Fruit fly (Drosophila melanogaster): ENCODE measurements around the gene RpL34a.

The RpL34a gene

DNA sequence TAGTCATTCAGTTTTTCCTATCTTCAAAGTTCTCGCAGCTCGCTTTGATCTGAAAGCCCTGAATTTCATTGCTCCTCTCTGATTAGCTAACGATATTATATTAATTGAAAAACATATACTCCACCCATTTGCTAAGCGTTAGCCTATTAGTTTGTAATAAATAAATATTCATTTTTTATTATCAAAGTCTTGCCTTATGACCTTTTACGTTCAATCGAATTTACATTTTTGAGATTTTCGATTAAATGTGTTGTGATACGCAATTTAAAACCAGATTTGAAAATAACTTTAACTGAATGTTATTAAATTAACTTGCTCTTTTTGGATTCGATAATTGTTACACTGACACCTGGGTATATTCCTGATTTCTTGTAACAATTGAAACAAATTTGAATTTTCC, 3.8 kb upstream of the RpL34a start, which contains the start of gene CG14551:
Gene CG14551 (minus strand): TSS at position 101 of the 400 bp plus-strand sequence.
- TF ChIP-seq CG10348 (GFP tag; IDR thresholded peaks at IDR 0.05) (no peak), CG4496 (GFP tag; IDR thresholded peaks at IDR 0.05) (no peak), CG9948 (tag; optimal IDR thresholded peaks at IDR 0.05) (no peak), Snoo (tag; optimal IDR thresholded peaks at IDR 0.05) (no peak), CG32121 (GFP tag; IDR thresholded peaks at IDR 0.05) (no peak), Pif1B (GFP tag; optimal IDR thresholded peaks at IDR 0.05) (no peak), CG17806 (tag; optimal IDR thresholded peaks at IDR 0.05) (no peak), Pif1A (GFP tag; optimal IDR thresholded peaks at IDR 0.05) (no peak), CG15710 (tag; optimal IDR thresholded peaks at IDR 0.05) (no peak)

DNA sequence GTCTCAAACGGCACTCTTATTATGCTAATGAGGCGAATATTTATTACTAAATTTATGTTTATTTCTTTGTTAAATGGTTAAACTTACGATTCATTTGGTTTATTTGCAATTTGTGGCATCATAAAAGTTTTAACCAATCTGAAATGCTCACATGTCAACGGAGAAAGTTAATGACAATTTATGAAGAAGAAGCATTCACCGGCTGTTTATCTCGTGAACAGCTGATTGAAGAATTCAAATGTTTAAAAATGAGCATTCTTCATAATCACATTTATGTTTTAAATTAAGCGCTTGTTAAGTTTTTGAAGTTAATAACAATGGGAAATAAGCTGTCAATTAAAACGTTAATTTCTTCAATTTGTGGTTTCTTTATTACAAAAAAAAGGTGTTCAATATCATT, 1.0 kb downstream of the RpL34a start, which contains the start of the genes PIG-P and Tcs6:
Gene PIG-P (minus strand): TSS at position 158 of the 400 bp plus-strand sequence.
Gene Tcs6 (minus strand): TSS at position 158 of the 400 bp plus-strand sequence.
- TF ChIP-seq Ets98B (GFP tag; IDR thresholded peaks at IDR 0.05) (no peak), CG32121 (GFP tag; IDR thresholded peaks at IDR 0.05) (no peak), D1 (tag; optimal IDR thresholded peaks at IDR 0.05) (no peak), CG8301 (tag; optimal IDR thresholded peaks at IDR 0.05) (no peak), CG17806 (tag; optimal IDR thresholded peaks at IDR 0.05) (no peak), CG4496 (GFP tag; IDR thresholded peaks at IDR 0.05) (no peak), rn (GFP tag; IDR thresholded peaks at IDR 0.05) (no peak), CG10348 (GFP tag; IDR thresholded peaks at IDR 0.05) (no peak), CG13204 (GFP tag; optimal IDR thresholded peaks at IDR 0.05) (no peak), Snoo (tag; optimal IDR thresholded peaks at IDR 0.05) (no peak), CG12605 (GFP tag; IDR thresholded peaks at IDR 0.05) (no peak), Pif1A (GFP tag; optimal IDR thresholded peaks at IDR 0.05) (no peak), EcR (GFP tag; optimal IDR thresholded peaks at IDR 0.05) (no peak), fd96Ca (GFP tag; IDR thresholded peaks at IDR 0.05) (no peak), CG8159 (tag; optimal IDR thresholded peaks at IDR 0.05) (no peak), Pif1B (GFP tag; optimal IDR thresholded peaks at IDR 0.05) (no peak)

DNA sequence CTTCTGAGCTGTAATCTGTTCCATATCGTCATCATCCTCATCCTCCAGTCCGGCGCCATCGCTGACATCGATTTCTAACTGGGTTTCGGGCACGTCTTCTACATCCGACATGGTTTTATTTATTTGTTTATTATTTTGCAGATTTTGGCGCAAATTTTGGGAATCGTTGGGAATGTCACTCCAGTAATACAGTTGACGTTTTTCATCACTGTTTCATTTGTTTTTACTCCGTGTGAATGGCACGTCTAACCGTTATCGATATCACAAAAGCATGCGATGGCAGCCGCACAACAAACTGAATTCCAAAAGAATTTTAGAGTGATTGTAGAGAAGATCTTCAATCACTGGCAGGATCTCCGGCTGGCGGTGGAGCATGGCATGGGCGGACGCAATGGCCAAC, 2.7 kb downstream of the RpL34a start, which contains the start of the genes Sld5 and CG14543:
Gene Sld5 (minus strand): TSS at position 167 of the 400 bp plus-strand sequence.
Gene CG14543 (plus strand): TSS at position 250 of the 400 bp plus-strand sequence.
- TF ChIP-seq Snoo (tag; optimal IDR thresholded peaks at IDR 0.05) (no peak), D1 (tag; optimal IDR thresholded peaks at IDR 0.05) (no peak), CG10348 (GFP tag; IDR thresholded peaks at IDR 0.05) (no peak), Pif1B (GFP tag; optimal IDR thresholded peaks at IDR 0.05) (no peak), gl (tag; optimal IDR thresholded peaks at IDR 0.05) (no peak), Ets98B (GFP tag; IDR thresholded peaks at IDR 0.05) (no peak)

DNA sequence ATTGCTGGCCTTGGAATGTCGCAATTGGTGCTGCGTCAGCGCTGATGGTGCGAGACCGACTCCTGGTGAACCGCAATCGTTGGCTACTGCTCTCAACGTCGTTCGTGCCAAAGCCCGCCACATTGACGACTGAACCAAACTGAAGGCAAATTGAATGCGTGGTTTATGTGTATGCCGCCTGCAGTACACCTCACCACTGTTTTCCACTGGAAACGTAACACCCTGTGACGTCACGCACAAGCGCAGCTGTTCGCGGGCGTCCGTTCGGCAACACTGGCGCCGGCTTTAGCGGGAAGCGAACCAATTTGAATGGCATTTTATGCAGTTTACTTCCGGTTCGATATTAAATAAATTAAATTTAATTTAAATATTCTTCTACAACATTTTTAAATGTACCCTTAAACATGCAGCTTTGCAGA, 3.8 kb downstream of the RpL34a start, which contains the start of gene Cmpk:
Gene Cmpk (minus strand): TSS at position 225 of the 419 bp plus-strand sequence.
- peak; percentile 33 for TF ChIP-seq CG15710 (tag; optimal IDR thresholded peaks at IDR 0.05)
- peak; percentile 83 for TF ChIP-seq Snoo (tag; optimal IDR thresholded peaks at IDR 0.05)
- TF ChIP-seq CG8301 (tag; optimal IDR thresholded peaks at IDR 0.05) = no peak
- TF ChIP-seq CG8159 (tag; optimal IDR thresholded peaks at IDR 0.05) = peak; percentile 47
- no peak; the same call in 2 of the 3 replicates for TF ChIP-seq fd96Ca (GFP tag; IDR thresholded peaks at IDR 0.05)
- TF ChIP-seq CG34367 (tag; optimal IDR thresholded peaks at IDR 0.05) = peak; percentile 14
- TF ChIP-seq CG13204 (GFP tag; optimal IDR thresholded peaks at IDR 0.05) = no peak
- no peak for TF ChIP-seq rn (GFP tag; IDR thresholded peaks at IDR 0.05)
- TF ChIP-seq CG17806 (tag; optimal IDR thresholded peaks at IDR 0.05) = no peak
- TF ChIP-seq Ets98B (GFP tag; IDR thresholded peaks at IDR 0.05) = peak; percentile 70
- peak; percentile 66 for TF ChIP-seq EcR (GFP tag; optimal IDR thresholded peaks at IDR 0.05)
- TF ChIP-seq CG4496 (GFP tag; IDR thresholded peaks at IDR 0.05) = peak; percentile 59; the same call in 1 of the 3 replicates
- peak; percentile 64 for TF ChIP-seq CG32121 (GFP tag; IDR thresholded peaks at IDR 0.05)
- TF ChIP-seq CG10348 (GFP tag; IDR thresholded peaks at IDR 0.05) = no peak
- TF ChIP-seq CG9948 (tag; optimal IDR thresholded peaks at IDR 0.05) = peak; percentile 1
- TF ChIP-seq Pif1A (GFP tag; optimal IDR thresholded peaks at IDR 0.05) = no peak
- TF ChIP-seq gl (tag; optimal IDR thresholded peaks at IDR 0.05) = peak; percentile 47
- TF ChIP-seq D1 (tag; optimal IDR thresholded peaks at IDR 0.05) = no peak
- peak; percentile 53; the same call in 1 of the 2 replicates for TF ChIP-seq CG12605 (GFP tag; IDR thresholded peaks at IDR 0.05)
- no peak for TF ChIP-seq Pif1B (GFP tag; optimal IDR thresholded peaks at IDR 0.05)
- TF ChIP-seq CG14655 (GFP tag; optimal IDR thresholded peaks at IDR 0.05) = no peak

DNA sequence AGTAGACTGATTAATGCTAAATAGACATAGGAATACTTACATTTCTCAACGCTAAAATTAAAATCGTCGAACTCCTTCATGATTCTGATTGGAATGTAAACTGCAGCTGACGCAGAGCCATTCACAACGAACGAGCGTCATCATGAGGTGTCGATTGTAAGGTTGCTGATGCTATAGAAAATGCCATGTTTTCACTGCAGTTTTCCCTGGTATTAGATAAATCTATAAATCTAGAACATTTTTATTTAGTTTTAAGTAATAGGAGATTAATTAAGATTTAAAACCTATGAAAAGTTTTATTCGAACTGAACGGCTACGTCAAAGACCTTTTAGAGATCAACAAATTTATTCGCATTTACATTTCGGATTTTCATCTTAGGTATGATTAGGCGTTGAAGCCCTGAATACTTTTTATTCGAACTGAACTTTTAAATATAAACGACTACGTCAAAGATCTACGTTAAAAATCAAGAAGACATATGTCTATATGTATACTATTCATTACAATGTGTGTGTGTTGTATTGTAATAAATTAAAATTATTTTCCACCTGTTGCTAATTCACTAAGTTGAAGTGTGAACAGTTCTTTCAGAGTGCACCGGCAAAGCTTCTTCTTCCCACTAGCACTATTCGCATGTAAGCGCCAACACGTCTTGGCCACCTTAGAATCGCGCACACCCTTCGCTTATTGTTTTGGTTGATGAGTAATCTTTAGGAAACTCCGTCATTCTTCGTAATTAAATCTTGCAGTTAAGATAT, 6.7 kb downstream of the RpL34a start, which contains the start of the genes Exo84 and Vps2:
Gene Exo84 (minus strand): TSS at position 108 of the 759 bp plus-strand sequence.
Gene Vps2 (plus strand): TSS at position 672 of the 759 bp plus-strand sequence.
- TF ChIP-seq CG9948 (tag; optimal IDR thresholded peaks at IDR 0.05) (peak; percentile 47), Pif1A (GFP tag; optimal IDR thresholded peaks at IDR 0.05) (no peak), CG34367 (tag; optimal IDR thresholded peaks at IDR 0.05) (peak; percentile 26), D1 (tag; optimal IDR thresholded peaks at IDR 0.05) (no peak), CG14655 (GFP tag; optimal IDR thresholded peaks at IDR 0.05) (no peak), CG17806 (tag; optimal IDR thresholded peaks at IDR 0.05) (peak; percentile 24), Snoo (tag; optimal IDR thresholded peaks at IDR 0.05) (peak; percentile 7), CG10348 (GFP tag; IDR thresholded peaks at IDR 0.05) (0 out of 2 replicates have a peak, but pooled peaks have one; percentile 27), CG4496 (GFP tag; IDR thresholded peaks at IDR 0.05) (no peak), Pif1B (GFP tag; optimal IDR thresholded peaks at IDR 0.05) (no peak), CG32121 (GFP tag; IDR thresholded peaks at IDR 0.05) (no peak), CG15710 (tag; optimal IDR thresholded peaks at IDR 0.05) (peak; percentile 53), CG13204 (GFP tag; optimal IDR thresholded peaks at IDR 0.05) (no peak), fd96Ca (GFP tag; IDR thresholded peaks at IDR 0.05) (no peak)

Measured in whole organism, pupa.